Worm (Caenorhabditis elegans) whole organism, mixed stage, embryonic: Measurements from ENCODE around the gene lmd-3.

ENCODE experiments used
- lin-13 ChIP-seq: fragments of 150-350 bp; optimal IDR thresholded peaks from 2 replicates; lab custom pipeline; 2014; ENCODE audit warnings: missing biosample characterization, missing genetic modification characterization
- nhr-237 ChIP-seq: fragments of 150-350 bp; optimal IDR thresholded peaks from 2 replicates; lab custom pipeline; 2014; ENCODE audit warnings: missing biosample characterization, missing genetic modification characterization
- nhr-28 ChIP-seq: fragments of 150-350 bp; optimal IDR thresholded peaks from 2 replicates; lab custom pipeline; 2014; ENCODE audit warnings: missing biosample characterization, missing genetic modification characterization
- nhr-76 ChIP-seq: sonication (generic microtip); optimal IDR thresholded peaks from 2 replicates; lab custom pipeline; 2017; ENCODE audit warnings: missing biosample characterization, missing genetic modification characterization
- pha-4 ChIP-seq: fragments of 150-350 bp; optimal IDR thresholded peaks from 2 replicates; lab custom pipeline; 2018; ENCODE audit warnings: missing biosample characterization, missing genetic modification reagents, missing genetic modification characterization
- snpc-4 ChIP-seq: fragments of 150-350 bp; optimal IDR thresholded peaks from 2 replicates; lab custom pipeline; 2014; ENCODE audit warnings: missing biosample characterization, missing genetic modification characterization
- ztf-11 ChIP-seq: fragments of 150-350 bp; optimal IDR thresholded peaks from 2 replicates; lab custom pipeline; 2014; ENCODE audit warnings: missing biosample characterization, missing genetic modification characterization

ce11 chrV:8437358-8437757, 7.2 kb downstream of the lmd-3 start:
- TF ChIP-seq lin-13 (tag; lab: Kevin White, UChicago) (no peak), pha-4 (no peak), ztf-11 (tag; lab: Kevin White, UChicago) (no peak), nhr-28 (tag; lab: Kevin White, UChicago) (no peak), snpc-4 (tag; lab: Kevin White, UChicago) (no peak), nhr-76 (tag; lab: Kevin White, UChicago) (no peak), nhr-237 (tag; lab: Kevin White, UChicago) (no peak)
